Worm (Caenorhabditis elegans) whole organism, young adult: ENCODE measurements around the gene F27D9.2.
A peak's percentile ranks its signal among the peaks of the same experiment; 100 is the strongest.

Source experiments
- C17E4.6 ChIP-seq: fragments of 200-800 bp; sonication (Bioruptor generic); IDR thresholded peaks from 2 replicates; pipeline ENCODE4 v1.3.6; 2022; ENCODE audit warnings: missing genetic modification reagents, missing genetic modification characterization, missing compliant biosample characterization
- F10E7.11 ChIP-seq: sonication (generic microtip); optimal IDR thresholded peaks from 2 replicates; lab custom pipeline; 2017; ENCODE audit warnings: mild to moderate bottlenecking, missing genetic modification characterization, moderate library complexity, missing compliant biosample characterization
- F23B12.7 ChIP-seq: sonication (generic microtip); optimal IDR thresholded peaks from 2 replicates; lab custom pipeline; 2017; ENCODE audit warnings: missing genetic modification characterization, mild to moderate bottlenecking, missing compliant biosample characterization, antibody characterized with exemption, moderate library complexity; ENCODE audit not compliant: insufficient read depth
- F39B2.1 ChIP-seq: fragments of 200-800 bp; sonication (Bioruptor generic); IDR thresholded peaks from 2 replicates; pipeline ENCODE4 v1.3.6; 2022; ENCODE audit warnings: missing genetic modification reagents, missing genetic modification characterization, missing compliant biosample characterization
- F52B5.7 ChIP-seq: sonication (generic microtip); optimal IDR thresholded peaks from 2 replicates; lab custom pipeline; 2016; ENCODE audit warnings: mild to moderate bottlenecking, missing genetic modification characterization, missing compliant biosample characterization
- F57C9.4 ChIP-seq: sonication (generic microtip); optimal IDR thresholded peaks from 2 replicates; lab custom pipeline; 2017; ENCODE audit warnings: mild to moderate bottlenecking, missing genetic modification characterization, missing compliant biosample characterization
- K12H6.12 ChIP-seq: fragments of 200-800 bp; sonication (Bioruptor generic); optimal IDR thresholded peaks from 2 replicates; lab custom pipeline; 2018; ENCODE audit warnings: mild to moderate bottlenecking, missing genetic modification characterization, missing compliant biosample characterization
- T07F8.4 ChIP-seq: sonication (generic microtip); optimal IDR thresholded peaks from 2 replicates; lab custom pipeline; 2016; ENCODE audit warnings: mild to moderate bottlenecking, missing genetic modification characterization, moderate library complexity, missing compliant biosample characterization
- Y53G8AR.9 ChIP-seq: fragments of 200-800 bp; sonication (Bioruptor generic); conservative IDR thresholded peaks from 2 replicates; pipeline ENCODE4 v1.3.6; 2022; ENCODE audit warnings: missing genetic modification reagents, missing genetic modification characterization, missing compliant biosample characterization
- Y67H2A.10 ChIP-seq: fragments of 200-800 bp; sonication (Bioruptor generic); conservative IDR thresholded peaks from 2 replicates; pipeline ENCODE4 v1.3.6; 2022; ENCODE audit warnings: missing genetic modification reagents, missing genetic modification characterization, missing compliant biosample characterization
- Y79H2A.3 ChIP-seq: fragments of 200-800 bp; sonication (Bioruptor generic); conservative IDR thresholded peaks from 2 replicates; pipeline ENCODE4 v1.3.6; 2022; ENCODE audit warnings: missing genetic modification reagents, missing genetic modification characterization, missing compliant biosample characterization
- ZK185.1 ChIP-seq: sonication (generic microtip); optimal IDR thresholded peaks from 2 replicates; lab custom pipeline; 2016; ENCODE audit warnings: mild to moderate bottlenecking, missing genetic modification characterization, missing compliant biosample characterization; ENCODE audit not compliant: poor library complexity, severe bottlenecking
- attf-3 ChIP-seq: fragments of 200-800 bp; sonication (Bioruptor generic); conservative IDR thresholded peaks from 2 replicates; pipeline ENCODE4 v1.3.6; 2022; ENCODE audit warnings: missing genetic modification reagents, missing genetic modification characterization, missing compliant biosample characterization
- attf-6 ChIP-seq: fragments of 200-800 bp; sonication (Bioruptor generic); IDR thresholded peaks from 2 replicates; pipeline ENCODE4 v1.3.6; 2022; ENCODE audit warnings: missing genetic modification reagents, missing genetic modification characterization, missing compliant biosample characterization
- bed-1 ChIP-seq: fragments of 200-800 bp; sonication (Bioruptor generic); IDR thresholded peaks from 2 replicates; pipeline ENCODE4 v1.3.6; 2022; ENCODE audit warnings: missing genetic modification reagents, missing genetic modification characterization, missing compliant biosample characterization
- cebp-2 ChIP-seq: fragments of 200-800 bp; sonication (Bioruptor generic); IDR thresholded peaks from 2 replicates; pipeline ENCODE4 v1.3.6; 2022; ENCODE audit warnings: missing genetic modification characterization, missing compliant biosample characterization
- ceh-40 ChIP-seq: fragments of 200-800 bp; sonication (Bioruptor generic); IDR thresholded peaks from 2 replicates; pipeline ENCODE4 v1.3.6; 2022; ENCODE audit warnings: missing genetic modification characterization, missing compliant biosample characterization
- ceh-91 ChIP-seq: fragments of 200-800 bp; sonication (Bioruptor generic); IDR thresholded peaks from 2 replicates; pipeline ENCODE4 v1.3.6; 2022; ENCODE audit warnings: missing genetic modification reagents, missing genetic modification characterization, missing compliant biosample characterization
- chd-7 ChIP-seq: sonication (generic microtip); optimal IDR thresholded peaks from 2 replicates; lab custom pipeline; 2016; ENCODE audit warnings: mild to moderate bottlenecking, missing genetic modification characterization, moderate library complexity, missing compliant biosample characterization
- dpl-1 ChIP-seq: fragments of 150-350 bp; optimal IDR thresholded peaks from 2 replicates; lab custom pipeline; 2014; ENCODE audit warnings: missing biosample characterization, missing genetic modification reagents, missing genetic modification characterization
- efl-1 ChIP-seq: fragments of 150-350 bp; optimal IDR thresholded peaks from 2 replicates; lab custom pipeline; 2014; ENCODE audit warnings: missing biosample characterization, missing genetic modification reagents, missing genetic modification characterization
- hmg-1.2 ChIP-seq: fragments of 200-800 bp; sonication (Bioruptor generic); IDR thresholded peaks from 2 replicates; pipeline ENCODE4 v1.3.6; 2022; ENCODE audit warnings: missing genetic modification reagents, missing genetic modification characterization, missing compliant biosample characterization
- hrde-1 ChIP-seq: sonication (generic microtip); optimal IDR thresholded peaks from 2 replicates; lab custom pipeline; 2016; ENCODE audit warnings: missing genetic modification characterization, mild to moderate bottlenecking, missing compliant biosample characterization, moderate library complexity, missing genotype, missing genetic modification reagents, borderline replicate concordance
- lag-1 ChIP-seq: fragments of 200-800 bp; sonication (Bioruptor generic); IDR thresholded peaks from 2 replicates; pipeline ENCODE4 v1.3.6; 2022; ENCODE audit warnings: missing genetic modification reagents, missing genetic modification characterization, missing compliant biosample characterization
- let-526 ChIP-seq: fragments of 200-800 bp; sonication (Bioruptor generic); IDR thresholded peaks from 2 replicates; pipeline ENCODE4 v1.3.6; 2022; ENCODE audit warnings: missing genetic modification reagents, missing genetic modification characterization, missing compliant biosample characterization
- let-607 ChIP-seq, 2 experiments: fragments of 200-800 bp in 1 of 2; sonication (Bioruptor generic) in 1 of 2; sonication (generic microtip) in 1 of 2; optimal IDR thresholded peaks; 2 replicates each; lab custom pipeline; 2016 to 2018; ENCODE audit warnings: mild to moderate bottlenecking in 2 of 2, missing compliant biosample characterization in 2 of 2, missing genetic modification characterization in 2 of 2, moderate library complexity in 2 of 2, missing genotype in 1 of 2
- lin-40 ChIP-seq: sonication (generic microtip); optimal IDR thresholded peaks from 2 replicates; lab custom pipeline; 2016; ENCODE audit warnings: missing genetic modification characterization, mild to moderate bottlenecking, missing compliant biosample characterization, missing genotype, missing genetic modification reagents
- lin-54 ChIP-seq: fragments of 200-800 bp; sonication (Bioruptor generic); optimal IDR thresholded peaks from 2 replicates; lab custom pipeline; 2018; ENCODE audit warnings: mild to moderate bottlenecking, missing genetic modification characterization, missing compliant biosample characterization
- lir-1 ChIP-seq: fragments of 200-800 bp; sonication (Bioruptor generic); conservative IDR thresholded peaks from 2 replicates; pipeline ENCODE4 v1.3.6; 2022; ENCODE audit warnings: missing genetic modification reagents, missing genetic modification characterization, missing compliant biosample characterization
- lsy-27 ChIP-seq: sonication (generic microtip); optimal IDR thresholded peaks from 2 replicates; lab custom pipeline; 2017; ENCODE audit warnings: missing genetic modification characterization, mild to moderate bottlenecking, missing compliant biosample characterization, antibody characterized with exemption, missing genotype, borderline replicate concordance; ENCODE audit not compliant: insufficient read depth
- madf-3 ChIP-seq: fragments of 200-800 bp; sonication (Bioruptor generic); IDR thresholded peaks from 2 replicates; pipeline ENCODE4 v1.3.6; 2022; ENCODE audit warnings: missing genetic modification reagents, missing genetic modification characterization, missing compliant biosample characterization
- mel-28 ChIP-seq: sonication (generic microtip); optimal IDR thresholded peaks from 2 replicates; lab custom pipeline; 2016; ENCODE audit warnings: borderline replicate concordance, mild to moderate bottlenecking, missing genetic modification characterization, missing compliant biosample characterization
- mes-4 ChIP-seq: sonication (generic microtip); optimal IDR thresholded peaks from 2 replicates; lab custom pipeline; 2016; ENCODE audit warnings: missing genotype, missing genetic modification characterization, missing compliant biosample characterization
- nhr-90 ChIP-seq: sonication (generic microtip); optimal IDR thresholded peaks from 2 replicates; lab custom pipeline; 2016; ENCODE audit warnings: missing genotype, mild to moderate bottlenecking, missing genetic modification characterization, missing compliant biosample characterization
- pbrm-1 ChIP-seq: fragments of 200-800 bp; sonication (Bioruptor generic); IDR thresholded peaks from 2 replicates; pipeline ENCODE4 v1.3.6; 2022; ENCODE audit warnings: missing genetic modification reagents, missing genetic modification characterization, missing compliant biosample characterization
- pha-4 ChIP-seq: fragments of 150-350 bp; sonication (generic microtip); optimal IDR thresholded peaks from 2 replicates; lab custom pipeline; 2014; ENCODE audit warnings: missing biosample characterization, missing genetic modification reagents, missing genetic modification characterization
- rcor-1 ChIP-seq: fragments of 200-800 bp; sonication (Bioruptor generic); IDR thresholded peaks from 2 replicates; pipeline ENCODE4 v1.3.6; 2022; ENCODE audit warnings: missing genetic modification reagents, missing genetic modification characterization, missing compliant biosample characterization
- rec-8 ChIP-seq, 2 experiments: sonication (generic microtip); optimal IDR thresholded peaks; 2 replicates each; lab custom pipeline; 2016; ENCODE audit warnings: mild to moderate bottlenecking in 2 of 2, missing genetic modification characterization in 2 of 2, missing genetic modification reagents in 2 of 2, missing genotype in 2 of 2, missing biosample characterization in 1 of 2, missing compliant biosample characterization in 1 of 2, moderate library complexity in 1 of 2
- repo-1 ChIP-seq: sonication (generic microtip); optimal IDR thresholded peaks from 2 replicates; lab custom pipeline; 2017; ENCODE audit warnings: mild to moderate bottlenecking, missing genetic modification characterization, missing compliant biosample characterization
- snpc-1.1 ChIP-seq: sonication (generic microtip); optimal IDR thresholded peaks from 2 replicates; lab custom pipeline; 2017; ENCODE audit warnings: missing genetic modification characterization, mild to moderate bottlenecking, missing compliant biosample characterization, antibody characterized with exemption, moderate library complexity, missing genotype, missing genetic modification reagents; ENCODE audit not compliant: insufficient read depth
- snpc-4 ChIP-seq, 5 experiments: fragments of 150-350 bp in 1 of 5; sonication (generic microtip) in 4 of 5; optimal IDR thresholded peaks; 2 replicates each; lab custom pipeline; 2014 to 2018; ENCODE audit warnings: missing genetic modification characterization in 5 of 5, missing biosample characterization in 3 of 5, antibody characterized with exemption in 2 of 5, mild to moderate bottlenecking in 2 of 5, missing compliant biosample characterization in 2 of 5, missing genotype in 2 of 5, moderate library complexity in 2 of 5, missing genetic modification reagents in 1 of 5
- somi-1 ChIP-seq: fragments of 200-800 bp; sonication (Bioruptor generic); optimal IDR thresholded peaks from 2 replicates; lab custom pipeline; 2018; ENCODE audit warnings: mild to moderate bottlenecking, missing genetic modification characterization, missing compliant biosample characterization
- tbx-9 ChIP-seq: sonication (generic microtip); optimal IDR thresholded peaks from 2 replicates; lab custom pipeline; 2016; ENCODE audit warnings: borderline replicate concordance, missing genetic modification characterization, inconsistent platforms, missing compliant biosample characterization
- zfh-2 ChIP-seq: fragments of 200-800 bp; sonication (Bioruptor generic); conservative IDR thresholded peaks from 2 replicates; pipeline ENCODE4 v1.3.6; 2022; ENCODE audit warnings: missing genetic modification reagents, missing genetic modification characterization, missing compliant biosample characterization
- ztf-26 ChIP-seq: sonication (generic microtip); optimal IDR thresholded peaks from 2 replicates; lab custom pipeline; 2017; ENCODE audit warnings: missing genetic modification characterization, missing compliant biosample characterization

The F27D9.2 gene

DNA sequence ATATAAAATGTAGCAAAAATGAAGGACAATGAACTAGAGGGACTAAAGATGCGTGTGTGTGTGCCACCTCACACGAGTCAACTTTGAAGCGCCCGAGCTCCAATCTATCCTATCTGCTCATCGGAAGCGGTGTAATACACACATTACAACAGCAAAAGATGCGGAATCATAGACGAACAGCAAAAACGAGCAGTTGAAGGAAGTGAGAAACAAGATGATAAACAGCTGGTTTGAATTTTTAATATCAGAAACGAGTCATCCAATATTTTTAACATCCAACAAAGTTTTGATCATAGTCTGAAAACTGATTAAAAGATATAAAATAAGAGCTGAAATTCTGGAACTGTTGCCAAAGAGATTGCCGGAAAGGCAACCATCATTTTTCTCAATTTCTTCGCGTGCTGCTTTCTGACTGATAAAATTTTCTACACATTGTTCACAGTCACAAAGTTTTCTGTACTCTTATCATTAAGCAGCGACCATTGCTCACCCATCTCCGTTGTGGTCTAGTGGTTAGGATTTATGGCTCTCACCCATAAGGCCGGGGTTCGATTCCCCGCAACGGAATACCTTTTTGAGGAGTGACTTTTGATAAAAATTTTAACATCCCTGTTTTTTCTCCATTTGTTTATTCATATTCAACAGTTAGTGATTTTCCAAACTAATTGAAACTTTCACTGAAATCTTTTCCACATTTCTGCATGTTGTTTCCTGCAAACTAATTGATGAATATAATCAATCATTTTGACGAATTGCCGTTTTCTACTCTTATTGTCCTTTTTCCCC lies 7.9 kb downstream of the F27D9.2 start, which contains the start of gene stn-2 (continued):
- TF ChIP-seq madf-3 (GFP tag; lab: Robert Waterston, UW): 0 out of 2 replicates have a peak, but pooled peaks have one; percentile 42
- no peak for TF ChIP-seq F57C9.4 (tag; lab: Kevin White, UChicago)
- no peak for TF ChIP-seq ceh-91 (GFP tag; lab: Robert Waterston, UW)
- TF ChIP-seq dpl-1 (GFP tag; lab: Kevin White, UChicago): peak; percentile 3
- TF ChIP-seq Y79H2A.3: no peak
- no peak for TF ChIP-seq repo-1 (tag; lab: Kevin White, UChicago)
- no peak for TF ChIP-seq snpc-4 (GFP tag; optimal IDR thresholded peaks at IDR 0.05; lab: Kevin White, UChicago)
- peak in 1 of 4 experiments; percentile 63 for TF ChIP-seq snpc-4 (tag; optimal IDR thresholded peaks at IDR 0.05; lab: Kevin White, UChicago)
- no peak for TF ChIP-seq F10E7.11 (tag; lab: Kevin White, UChicago)
- TF ChIP-seq somi-1: no peak
- no peak for TF ChIP-seq lin-40
- no peak for TF ChIP-seq K12H6.12 (tag; lab: Kevin White, UChicago)
- no peak for TF ChIP-seq bed-1
- TF ChIP-seq lag-1: no peak
- TF ChIP-seq rec-8 (tag; optimal IDR thresholded peaks at IDR 0.05; lab: Kevin White, UChicago): peak; percentile 10 to 43
- no peak for TF ChIP-seq let-526 (GFP tag; lab: Robert Waterston, UW)
- no peak for TF ChIP-seq T07F8.4 (tag; lab: Kevin White, UChicago)
- no peak for TF ChIP-seq Y67H2A.10 (GFP tag; lab: Robert Waterston, UW)
- no peak for TF ChIP-seq lin-54 (GFP tag; lab: Kevin White, UChicago)
- peak in 1 of 2 experiments; percentile 5 for TF ChIP-seq let-607 (tag; optimal IDR thresholded peaks at IDR 0.05; lab: Kevin White, UChicago)
- no peak for TF ChIP-seq Y53G8AR.9 (GFP tag; lab: Robert Waterston, UW)
- peak; percentile 54 for TF ChIP-seq F23B12.7 (tag; lab: Kevin White, UChicago)
- TF ChIP-seq C17E4.6 (GFP tag; lab: Robert Waterston, UW): no peak
- no peak for TF ChIP-seq snpc-1.1 (tag; lab: Kevin White, UChicago)
- no peak for TF ChIP-seq lsy-27 (tag; lab: Kevin White, UChicago)
- no peak for TF ChIP-seq F39B2.1 (GFP tag; lab: Robert Waterston, UW)
- TF ChIP-seq ceh-40: no peak
- TF ChIP-seq mes-4: peak; percentile 16
- TF ChIP-seq hmg-1.2: peak; percentile 64
- no peak for TF ChIP-seq cebp-2 (GFP tag; lab: Robert Waterston, UW)
- TF ChIP-seq mel-28 (tag; lab: Kevin White, UChicago): no peak
- TF ChIP-seq hrde-1: no peak
- peak; percentile 69 for TF ChIP-seq pbrm-1 (GFP tag; lab: Robert Waterston, UW)
- TF ChIP-seq tbx-9: no peak
- TF ChIP-seq attf-3 (GFP tag; lab: Robert Waterston, UW): no peak
- no peak for TF ChIP-seq attf-6 (GFP tag; lab: Robert Waterston, UW)
- no peak for TF ChIP-seq zfh-2
- TF ChIP-seq pha-4 (tag; lab: Kevin White, UChicago): no peak
- TF ChIP-seq F52B5.7: no peak
- TF ChIP-seq ZK185.1 (tag; lab: Kevin White, UChicago): peak; percentile 60
- TF ChIP-seq efl-1 (GFP tag; lab: Kevin White, UChicago): no peak
- no peak for TF ChIP-seq chd-7 (tag; lab: Kevin White, UChicago)
- peak; percentile 8 for TF ChIP-seq ztf-26 (tag; lab: Kevin White, UChicago)
- TF ChIP-seq rcor-1 (GFP tag; lab: Robert Waterston, UW): no peak
- TF ChIP-seq lir-1 (GFP tag; lab: Robert Waterston, UW): peak; percentile 18; the same call in 1 of the 2 replicates
- TF ChIP-seq nhr-90 (tag; lab: Kevin White, UChicago): peak; percentile 56
